Worm (Caenorhabditis elegans) whole organism, L2 larva: ENCODE measurements around the gene C16C8.12.

Experiments used
- C34F6.9 ChIP-seq: fragments of 150-350 bp; optimal IDR thresholded peaks from 2 replicates; lab custom pipeline; 2014; ENCODE audit warnings: missing biosample characterization, missing genetic modification characterization
- F13H6.1 ChIP-seq: sonication (generic microtip); optimal IDR thresholded peaks from 2 replicates; lab custom pipeline; 2016; ENCODE audit warnings: missing genetic modification characterization, missing compliant biosample characterization
- R02D3.7 ChIP-seq: fragments of 150-350 bp; optimal IDR thresholded peaks from 2 replicates; lab custom pipeline; 2014; ENCODE audit warnings: missing biosample characterization, missing genetic modification characterization
- Y55F3AM.14 ChIP-seq: fragments of 200-800 bp; sonication (Bioruptor generic); optimal IDR thresholded peaks from 2 replicates; lab custom pipeline; 2018; ENCODE audit warnings: mild to moderate bottlenecking, missing genetic modification characterization, missing compliant biosample characterization
- ZK546.5 ChIP-seq: sonication (generic microtip); optimal IDR thresholded peaks from 2 replicates; lab custom pipeline; 2017; ENCODE audit warnings: missing biosample characterization, missing genetic modification characterization
- alr-1 ChIP-seq: fragments of 150-350 bp; optimal IDR thresholded peaks from 2 replicates; lab custom pipeline; 2014; ENCODE audit warnings: missing biosample characterization, missing genetic modification characterization
- aly-2 ChIP-seq: fragments of 150-350 bp; optimal IDR thresholded peaks from 2 replicates; lab custom pipeline; 2014; ENCODE audit warnings: missing biosample characterization, missing genetic modification characterization
- ama-1 ChIP-seq: fragments of 150-350 bp; optimal IDR thresholded peaks from 2 replicates; lab custom pipeline; 2018; ENCODE audit warnings: inconsistent platforms
- blmp-1 ChIP-seq: sonication (generic microtip); optimal IDR thresholded peaks from 2 replicates; lab custom pipeline; 2017; ENCODE audit warnings: missing genetic modification characterization, mild to moderate bottlenecking, missing compliant biosample characterization, antibody characterized with exemption, moderate library complexity; ENCODE audit not compliant: insufficient read depth
- crh-2 ChIP-seq: sonication (generic microtip); optimal IDR thresholded peaks from 2 replicates; lab custom pipeline; 2017; ENCODE audit warnings: missing biosample characterization, missing genetic modification characterization
- dmd-4 ChIP-seq: sonication (generic microtip); optimal IDR thresholded peaks from 2 replicates; lab custom pipeline; 2017; ENCODE audit warnings: missing biosample characterization, missing genetic modification characterization
- elt-1 ChIP-seq: fragments of 150-350 bp; optimal IDR thresholded peaks from 2 replicates; lab custom pipeline; 2014; ENCODE audit warnings: missing biosample characterization, missing genetic modification characterization
- elt-3 ChIP-seq: sonication (generic microtip); optimal IDR thresholded peaks from 2 replicates; lab custom pipeline; 2017; ENCODE audit warnings: missing biosample characterization, missing genetic modification characterization
- gmeb-1 ChIP-seq: fragments of 150-350 bp; optimal IDR thresholded peaks from 2 replicates; lab custom pipeline; 2014; ENCODE audit warnings: missing biosample characterization, missing genetic modification characterization
- lin-11 ChIP-seq: fragments of 150-350 bp; sonication (generic microtip); optimal IDR thresholded peaks from 2 replicates; lab custom pipeline; 2014; ENCODE audit warnings: missing biosample characterization, missing genetic modification characterization, inconsistent platforms, mixed read lengths
- lin-13 ChIP-seq: fragments of 150-350 bp; optimal IDR thresholded peaks from 2 replicates; lab custom pipeline; 2014; ENCODE audit warnings: missing biosample characterization, missing genetic modification reagents, missing genetic modification characterization
- lin-39 ChIP-seq: fragments of 150-350 bp; optimal IDR thresholded peaks from 2 replicates; lab custom pipeline; 2014; ENCODE audit warnings: missing biosample characterization, missing genetic modification reagents, missing genetic modification characterization
- lsy-2 ChIP-seq, 2 experiments: fragments of 150-350 bp in 1 of 2; sonication (generic microtip) in 1 of 2; optimal IDR thresholded peaks; 2 replicates each; lab custom pipeline; 2014 to 2017; ENCODE audit warnings: missing biosample characterization in 2 of 2, missing genetic modification characterization in 2 of 2
- mab-5 ChIP-seq: fragments of 150-350 bp; optimal IDR thresholded peaks from 2 replicates; lab custom pipeline; 2014; ENCODE audit warnings: missing biosample characterization, missing genetic modification characterization
- mdl-1 ChIP-seq, 2 experiments: fragments of 150-350 bp in 1 of 2; sonication (generic microtip) in 1 of 2; optimal IDR thresholded peaks; 2 replicates each; lab custom pipeline; 2017; ENCODE audit warnings: missing biosample characterization in 2 of 2, missing genetic modification characterization in 2 of 2
- nhr-11 ChIP-seq: fragments of 150-350 bp; optimal IDR thresholded peaks from 2 replicates; lab custom pipeline; 2014; ENCODE audit warnings: missing biosample characterization, missing genetic modification characterization
- nhr-129 ChIP-seq: fragments of 150-350 bp; optimal IDR thresholded peaks from 2 replicates; lab custom pipeline; 2014; ENCODE audit warnings: missing biosample characterization, missing genetic modification characterization
- nhr-21 ChIP-seq: fragments of 150-350 bp; optimal IDR thresholded peaks from 2 replicates; lab custom pipeline; 2014; ENCODE audit warnings: missing biosample characterization, missing genetic modification characterization
- nhr-237 ChIP-seq: fragments of 150-350 bp; optimal IDR thresholded peaks from 2 replicates; lab custom pipeline; 2014; ENCODE audit warnings: missing biosample characterization, missing genetic modification characterization
- nhr-25 ChIP-seq: fragments of 150-350 bp; sonication (generic microtip); optimal IDR thresholded peaks from 3 replicates; lab custom pipeline; 2014; ENCODE audit warnings: missing biosample characterization, missing genetic modification characterization
- nhr-77 ChIP-seq: fragments of 150-350 bp; optimal IDR thresholded peaks from 2 replicates; lab custom pipeline; 2014; ENCODE audit warnings: missing biosample characterization, missing genetic modification characterization
- sem-4 ChIP-seq: fragments of 150-350 bp; optimal IDR thresholded peaks from 2 replicates; lab custom pipeline; 2014; ENCODE audit warnings: missing biosample characterization, missing genetic modification reagents, missing genetic modification characterization
- sma-3 ChIP-seq: sonication (generic microtip); optimal IDR thresholded peaks from 2 replicates; lab custom pipeline; 2016; ENCODE audit warnings: missing genetic modification reagents, missing genetic modification characterization, missing compliant biosample characterization
- unc-39 ChIP-seq: fragments of 150-350 bp; optimal IDR thresholded peaks from 2 replicates; lab custom pipeline; 2014; ENCODE audit warnings: missing biosample characterization, missing genetic modification characterization
- unc-55 ChIP-seq: fragments of 150-350 bp; sonication (generic microtip); optimal IDR thresholded peaks from 3 replicates; lab custom pipeline; 2014; ENCODE audit warnings: missing biosample characterization, missing genetic modification reagents, missing genetic modification characterization
- unc-62 ChIP-seq: fragments of 150-350 bp; optimal IDR thresholded peaks from 2 replicates; lab custom pipeline; 2014; ENCODE audit warnings: missing biosample characterization, missing genetic modification reagents, missing genetic modification characterization
- zag-1 ChIP-seq: fragments of 150-350 bp; optimal IDR thresholded peaks from 2 replicates; lab custom pipeline; 2014; ENCODE audit warnings: missing biosample characterization, missing genetic modification characterization
- ztf-11 ChIP-seq: sonication (generic microtip); optimal IDR thresholded peaks from 2 replicates; lab custom pipeline; 2017; ENCODE audit warnings: missing biosample characterization, missing genetic modification characterization
- ztf-4 ChIP-seq: fragments of 150-350 bp; optimal IDR thresholded peaks from 2 replicates; lab custom pipeline; 2014; ENCODE audit warnings: missing biosample characterization, missing genetic modification characterization

Gene C16C8.12

DNA sequence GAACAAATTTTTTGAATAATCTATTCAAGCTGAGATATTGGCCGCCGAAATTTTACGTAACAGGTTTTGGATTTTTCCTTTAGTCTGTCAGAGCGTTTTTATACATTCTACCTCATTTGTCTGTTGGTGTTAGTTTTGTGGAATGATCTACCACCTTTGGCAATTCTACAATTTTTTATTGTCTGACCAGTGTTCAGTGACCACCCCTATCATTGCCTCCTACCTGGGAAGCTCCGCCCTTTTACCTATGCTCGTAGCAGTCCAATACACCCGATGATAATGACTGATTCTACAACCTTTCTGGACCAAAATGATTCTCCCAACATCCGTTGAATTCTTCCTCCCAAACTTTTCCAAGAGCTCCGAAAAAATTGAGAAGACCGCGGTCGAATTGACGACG lies 21.2 kb downstream of the C16C8.12 start, which contains the start of gene sdz-32:
TSS of gene sdz-32 (plus strand) at position 301 of the 400 bp plus-strand sequence.
- TF ChIP-seq R02D3.7 (tag; lab: Kevin White, UChicago) (no peak), ztf-4 (tag; lab: Kevin White, UChicago) (no peak), F13H6.1 (tag; lab: Kevin White, UChicago) (no peak), nhr-129 (tag; lab: Kevin White, UChicago) (no peak), gmeb-1 (no peak), ztf-11 (tag; lab: Kevin White, UChicago) (no peak), unc-55 (GFP tag; lab: Kevin White, UChicago) (no peak), nhr-11 (tag; lab: Kevin White, UChicago) (no peak), nhr-21 (no peak), Y55F3AM.14 (GFP tag; lab: Kevin White, UChicago) (no peak)
- TF ChIP-seq, all 48 proteins: peak for 0

DNA sequence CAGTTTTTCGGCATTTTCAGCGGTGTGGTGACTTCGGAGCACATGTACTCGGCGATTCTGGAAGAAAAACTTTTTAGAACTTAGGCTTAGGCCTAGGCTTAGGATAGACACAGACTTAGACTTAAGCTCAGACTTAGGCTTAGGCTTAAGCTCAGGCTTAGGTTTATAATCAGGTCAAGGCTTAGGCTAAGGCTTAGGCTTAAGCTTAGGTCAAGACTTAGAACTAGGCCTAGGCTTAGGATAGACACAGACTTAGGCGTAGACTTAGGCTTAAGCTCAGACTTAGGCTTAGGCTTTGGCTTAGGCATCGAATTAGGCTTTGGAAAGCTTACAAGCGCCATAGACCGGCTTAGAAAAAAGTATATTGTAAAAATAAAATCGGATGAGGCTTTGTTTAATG lies 24.0 kb downstream of the C16C8.12 start:
- TF ChIP-seq ZK546.5 (tag; lab: Kevin White, UChicago) (no peak), unc-55 (GFP tag; lab: Kevin White, UChicago) (no peak), aly-2 (tag; lab: Kevin White, UChicago) (no peak), blmp-1 (no peak)

DNA sequence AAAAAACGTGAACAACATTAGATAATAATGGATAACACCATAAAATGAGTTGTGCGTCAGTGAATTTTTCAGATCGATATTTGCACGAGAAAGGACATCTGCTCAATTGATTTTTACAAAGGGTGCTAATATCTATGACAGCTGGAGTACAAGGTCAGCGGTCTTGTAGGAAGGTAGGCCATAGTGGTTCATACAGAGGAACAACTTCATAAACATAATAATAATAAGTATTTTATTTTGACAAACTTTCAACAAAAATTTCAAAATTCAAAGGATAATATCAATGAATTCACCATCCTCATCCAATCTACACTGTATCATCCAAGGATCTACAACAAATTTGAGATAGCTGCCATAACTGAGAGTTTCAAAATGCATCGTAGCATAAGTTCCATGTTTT lies 24.6 kb downstream of the C16C8.12 start, which contains the start of gene fbxb-104:
TSS of gene fbxb-104 (minus strand) at position 101 of the 400 bp plus-strand sequence.
- TF ChIP-seq mdl-1 (tag; optimal IDR thresholded peaks at IDR 0.05; lab: Kevin White, UChicago), result no peak
- TF ChIP-seq lin-11, result no peak
- no peak for TF ChIP-seq nhr-237 (tag; lab: Kevin White, UChicago)
- TF ChIP-seq alr-1 (tag; lab: Kevin White, UChicago), result no peak
- TF ChIP-seq sma-3 (GFP tag; lab: Kevin White, UChicago), result no peak
- no peak for TF ChIP-seq ztf-4 (tag; lab: Kevin White, UChicago)
- TF ChIP-seq lin-39 (tag; lab: Kevin White, UChicago), result no peak
- no peak for TF ChIP-seq C34F6.9 (tag; lab: Kevin White, UChicago)
- TF ChIP-seq nhr-21, result no peak

DNA sequence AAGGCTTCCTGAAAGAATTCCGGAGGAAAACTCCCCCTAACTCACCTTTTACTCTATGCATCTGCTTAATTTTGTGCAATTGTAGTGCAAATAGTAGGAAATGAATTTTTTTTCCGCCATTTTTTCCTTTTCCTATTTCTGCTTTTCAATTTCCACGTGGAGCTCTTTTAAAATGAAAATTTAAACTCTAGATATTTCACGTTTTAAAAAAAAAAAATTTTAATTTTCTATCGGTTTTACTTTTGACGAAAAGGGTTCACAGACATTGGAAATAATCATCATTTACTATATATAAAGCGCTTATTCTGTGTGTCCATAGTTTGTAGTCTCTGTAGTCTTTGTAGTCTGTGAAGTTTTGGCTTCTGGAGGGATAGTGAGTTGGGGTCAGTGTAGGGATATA lies 29.1 kb downstream of the C16C8.12 start, which contains the start of gene Y49F6B.8:
TSS of gene Y49F6B.8 (minus strand) at position 101 of the 400 bp plus-strand sequence.
- no peak for TF ChIP-seq dmd-4 (tag; lab: Kevin White, UChicago)
- TF ChIP-seq nhr-25 (tag; lab: Kevin White, UChicago), result no peak
- no peak for TF ChIP-seq ZK546.5 (tag; lab: Kevin White, UChicago)
- TF ChIP-seq mdl-1 (tag; optimal IDR thresholded peaks at IDR 0.05; lab: Kevin White, UChicago), result no peak
- no peak for TF ChIP-seq ztf-11 (tag; lab: Kevin White, UChicago)
- no peak for TF ChIP-seq unc-62 (GFP tag; lab: Kevin White, UChicago)
- TF ChIP-seq lsy-2 (tag; optimal IDR thresholded peaks at IDR 0.05; lab: Kevin White, UChicago), result no peak
- no peak for TF ChIP-seq zag-1 (tag; lab: Kevin White, UChicago)
- no peak for TF ChIP-seq elt-3 (tag; lab: Kevin White, UChicago)

DNA sequence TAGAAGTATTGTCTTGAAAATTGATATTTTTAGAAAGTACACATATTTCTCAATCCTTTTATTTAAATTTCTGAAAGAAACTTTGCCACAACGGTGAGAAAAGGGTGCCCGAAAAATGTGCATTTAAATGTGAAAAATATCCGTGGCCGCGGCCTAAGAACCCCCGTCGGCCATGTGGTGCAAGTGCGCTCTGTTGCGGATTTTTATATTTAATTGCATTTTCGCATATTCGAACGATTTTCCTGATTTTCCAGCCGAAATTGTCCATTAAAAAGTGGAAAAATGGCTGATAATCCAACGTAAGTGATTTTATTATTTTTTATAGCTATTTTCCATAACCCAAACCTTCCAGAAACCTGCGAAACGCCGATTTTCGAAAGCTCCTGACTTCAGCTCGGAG lies 29.7 kb downstream of the C16C8.12 start, which contains the start of gene smu-2:
TSS of gene smu-2 (plus strand) at position 178 of the 400 bp plus-strand sequence.
- TF ChIP-seq R02D3.7 (tag; lab: Kevin White, UChicago) (no peak), F13H6.1 (tag; lab: Kevin White, UChicago) (peak; percentile 41), mdl-1 (tag; optimal IDR thresholded peaks at IDR 0.05; lab: Kevin White, UChicago) (no peak), unc-39 (tag; lab: Kevin White, UChicago) (no peak), ama-1 (lab: Kevin White, UChicago) (no peak), lin-11 (no peak), sem-4 (tag; lab: Kevin White, UChicago) (no peak), elt-1 (tag; lab: Kevin White, UChicago) (no peak), sma-3 (GFP tag; lab: Kevin White, UChicago) (peak; percentile 53), lin-13 (GFP tag; lab: Kevin White, UChicago) (peak; percentile 74), mab-5 (peak; percentile 27), unc-55 (GFP tag; lab: Kevin White, UChicago) (peak; percentile 79), lsy-2 (tag; optimal IDR thresholded peaks at IDR 0.05; lab: Kevin White, UChicago) (peak in 1 of 2 experiments; percentile 37), nhr-77 (tag; lab: Kevin White, UChicago) (no peak), crh-2 (tag; lab: Kevin White, UChicago) (no peak), C34F6.9 (tag; lab: Kevin White, UChicago) (peak; percentile 67), ztf-11 (tag; lab: Kevin White, UChicago) (no peak)
